Worm (Caenorhabditis elegans) whole organism, late embryonic: ENCODE data around the gene ndx-6.

Experiments
- C08G9.2 ChIP-seq: sonication (generic microtip); optimal IDR thresholded peaks from 2 replicates; lab custom pipeline; 2016; ENCODE audit warnings: mild to moderate bottlenecking, missing genetic modification characterization, moderate library complexity, missing compliant biosample characterization
- F13H6.1 ChIP-seq: sonication (generic microtip); optimal IDR thresholded peaks from 2 replicates; lab custom pipeline; 2016; ENCODE audit warnings: missing genetic modification characterization, missing compliant biosample characterization
- Y22D7AL.16 ChIP-seq: sonication (generic microtip); optimal IDR thresholded peaks from 2 replicates; lab custom pipeline; 2016; ENCODE audit warnings: missing genetic modification characterization, missing compliant biosample characterization
- ama-1 ChIP-seq: fragments of 150-350 bp; optimal IDR thresholded peaks from 2 replicates; lab custom pipeline; 2014
- ceh-19 ChIP-seq: fragments of 200-800 bp; sonication (Bioruptor generic); optimal IDR thresholded peaks from 2 replicates; lab custom pipeline; 2018; ENCODE audit warnings: mild to moderate bottlenecking, missing genetic modification characterization, missing compliant biosample characterization
- ceh-2 ChIP-seq: sonication (generic microtip); optimal IDR thresholded peaks from 2 replicates; lab custom pipeline; 2016; ENCODE audit warnings: missing genotype, missing genetic modification characterization, missing compliant biosample characterization
- ceh-22 ChIP-seq: sonication (generic microtip); optimal IDR thresholded peaks from 2 replicates; lab custom pipeline; 2017; ENCODE audit warnings: missing biosample characterization, missing genetic modification characterization
- ceh-6 ChIP-seq: fragments of 200-800 bp; sonication (Bioruptor generic); optimal IDR thresholded peaks from 2 replicates; lab custom pipeline; 2018; ENCODE audit warnings: mild to moderate bottlenecking, missing genetic modification characterization, missing compliant biosample characterization
- ceh-9 ChIP-seq: sonication (generic microtip); optimal IDR thresholded peaks from 2 replicates; lab custom pipeline; 2016; ENCODE audit warnings: mild to moderate bottlenecking, missing genetic modification characterization, inconsistent platforms, missing compliant biosample characterization
- elt-2 ChIP-seq: sonication (generic microtip); optimal IDR thresholded peaks from 2 replicates; lab custom pipeline; 2016; ENCODE audit warnings: missing genetic modification reagents, missing genetic modification characterization, missing compliant biosample characterization
- fkh-10 ChIP-seq: fragments of 150-350 bp; optimal IDR thresholded peaks from 2 replicates; lab custom pipeline; 2014; ENCODE audit warnings: missing biosample characterization, missing genetic modification reagents, missing genetic modification characterization
- gmeb-2 ChIP-seq: sonication (generic microtip); optimal IDR thresholded peaks from 2 replicates; lab custom pipeline; 2016; ENCODE audit warnings: missing genetic modification characterization, inconsistent platforms, missing compliant biosample characterization
- hlh-30 ChIP-seq: sonication (generic microtip); optimal IDR thresholded peaks from 2 replicates; lab custom pipeline; 2017; ENCODE audit warnings: antibody characterized with exemption, missing genetic modification characterization, missing compliant biosample characterization; ENCODE audit not compliant: insufficient read depth
- hlh-6 ChIP-seq: sonication (generic microtip); optimal IDR thresholded peaks from 2 replicates; lab custom pipeline; 2016; ENCODE audit warnings: missing genotype, missing genetic modification characterization, missing compliant biosample characterization
- hlh-8 ChIP-seq: sonication (generic microtip); optimal IDR thresholded peaks from 2 replicates; lab custom pipeline; 2016; ENCODE audit warnings: missing genotype, missing genetic modification characterization, missing compliant biosample characterization
- nfya-1 ChIP-seq: sonication (generic microtip); optimal IDR thresholded peaks from 2 replicates; lab custom pipeline; 2017; ENCODE audit warnings: missing genetic modification characterization, mild to moderate bottlenecking, missing compliant biosample characterization, antibody characterized with exemption, moderate library complexity
- npax-4 ChIP-seq: sonication (generic microtip); optimal IDR thresholded peaks from 2 replicates; lab custom pipeline; 2016; ENCODE audit warnings: missing genetic modification characterization, missing compliant biosample characterization
- odd-2 ChIP-seq: sonication (generic microtip); optimal IDR thresholded peaks from 2 replicates; lab custom pipeline; 2017; ENCODE audit warnings: antibody characterized with exemption, mild to moderate bottlenecking, missing genetic modification characterization, missing compliant biosample characterization
- pat-9 ChIP-seq: fragments of 200-800 bp; sonication (Bioruptor generic); optimal IDR thresholded peaks from 2 replicates; lab custom pipeline; 2018; ENCODE audit warnings: mild to moderate bottlenecking, missing genetic modification characterization, moderate library complexity, missing compliant biosample characterization
- pax-1 ChIP-seq: fragments of 150-350 bp; optimal IDR thresholded peaks from 2 replicates; lab custom pipeline; 2014; ENCODE audit warnings: missing biosample characterization, missing genetic modification characterization
- pha-2 ChIP-seq: sonication (generic microtip); optimal IDR thresholded peaks from 2 replicates; lab custom pipeline; 2017; ENCODE audit warnings: mild to moderate bottlenecking, missing genetic modification characterization, missing compliant biosample characterization
- pha-4 ChIP-seq: fragments of 150-350 bp; optimal IDR thresholded peaks from 2 replicates; lab custom pipeline; 2018; ENCODE audit warnings: missing biosample characterization, missing genetic modification reagents, missing genetic modification characterization
- pqm-1 ChIP-seq: sonication (generic microtip); optimal IDR thresholded peaks from 2 replicates; lab custom pipeline; 2016; ENCODE audit warnings: missing genetic modification characterization, missing compliant biosample characterization
- pros-1 ChIP-seq: fragments of 150-350 bp; optimal IDR thresholded peaks from 2 replicates; lab custom pipeline; 2014; ENCODE audit warnings: missing biosample characterization, missing genetic modification reagents, missing genetic modification characterization
- rnt-1 ChIP-seq: sonication (generic microtip); optimal IDR thresholded peaks from 2 replicates; lab custom pipeline; 2016; ENCODE audit warnings: missing genetic modification characterization, missing compliant biosample characterization
- sox-2 ChIP-seq: fragments of 200-800 bp; sonication (Bioruptor generic); IDR thresholded peaks from 2 replicates; pipeline ENCODE4 v1.3.6; 2022; ENCODE audit warnings: missing genetic modification reagents, missing genetic modification characterization, missing compliant biosample characterization
- tbx-2 ChIP-seq: sonication (generic microtip); optimal IDR thresholded peaks from 2 replicates; lab custom pipeline; 2016; ENCODE audit warnings: missing genetic modification characterization, missing compliant biosample characterization
- unc-42 ChIP-seq: sonication (generic microtip); optimal IDR thresholded peaks from 2 replicates; lab custom pipeline; 2016; ENCODE audit warnings: missing genotype, missing genetic modification characterization, missing compliant biosample characterization
- ztf-16 ChIP-seq: sonication (generic microtip); optimal IDR thresholded peaks from 2 replicates; lab custom pipeline; 2017; ENCODE audit warnings: missing genetic modification characterization, missing compliant biosample characterization

The ndx-6 gene

ce11 chrII:5341573-5341972 lies 48.1 kb downstream of the ndx-6 start:
- TF ChIP-seq rnt-1 (tag; lab: Kevin White, UChicago) (no peak), C08G9.2 (tag; lab: Kevin White, UChicago) (no peak), pha-2 (tag; lab: Kevin White, UChicago) (no peak), npax-4 (no peak), unc-42 (tag; lab: Kevin White, UChicago) (no peak), pros-1 (tag; lab: Kevin White, UChicago) (no peak), pat-9 (no peak), pqm-1 (tag; lab: Kevin White, UChicago) (no peak), sox-2 (GFP tag; lab: Robert Waterston, UW) (no peak), hlh-8 (tag; lab: Kevin White, UChicago) (no peak), pha-4 (tag; lab: Kevin White, UChicago) (no peak), tbx-2 (no peak)
- TF ChIP-seq, all 69 proteins: peak for 0

ce11 chrII:5340672-5341568 lies 48.8 kb downstream of the ndx-6 start:
- TF ChIP-seq gmeb-2 (tag; lab: Kevin White, UChicago) (peak; percentile 19), nfya-1 (tag; lab: Kevin White, UChicago) (no peak), ceh-6 (GFP tag; lab: Kevin White, UChicago) (no peak), ama-1 (lab: Kevin White, UChicago) (no peak), pax-1 (no peak), hlh-30 (no peak), F13H6.1 (no peak)

DNA sequence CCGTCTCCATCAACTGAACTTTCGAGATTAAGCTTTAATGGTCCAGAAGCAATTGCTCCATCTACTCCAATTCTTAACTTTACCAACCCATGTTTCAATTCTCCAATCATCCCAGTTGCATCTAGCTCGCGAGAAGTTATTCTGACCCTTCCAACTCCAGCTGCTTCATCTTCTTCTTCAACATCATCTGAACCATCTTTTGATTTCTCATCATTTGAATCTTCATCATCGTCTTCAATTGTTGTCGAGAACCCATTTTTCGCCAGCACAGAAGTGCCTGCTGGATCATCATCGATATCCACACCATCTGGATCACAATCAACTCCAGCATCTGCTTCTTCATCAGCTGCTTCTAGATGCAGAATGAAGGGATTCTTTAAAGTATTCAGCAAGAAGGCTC lies 50.1 kb downstream of the ndx-6 start:
- TF ChIP-seq ceh-22 (tag; lab: Kevin White, UChicago) (no peak), Y22D7AL.16 (no peak), ztf-16 (tag; lab: Kevin White, UChicago) (no peak), hlh-6 (no peak), C08G9.2 (tag; lab: Kevin White, UChicago) (no peak), sox-2 (GFP tag; lab: Robert Waterston, UW) (no peak), elt-2 (tag; lab: Kevin White, UChicago) (no peak), odd-2 (no peak), pqm-1 (tag; lab: Kevin White, UChicago) (no peak), fkh-10 (GFP tag; lab: Kevin White, UChicago) (no peak), pax-1 (no peak), ceh-19 (GFP tag; lab: Kevin White, UChicago) (no peak), ceh-9 (tag; lab: Kevin White, UChicago) (no peak), ceh-2 (no peak)
- TF ChIP-seq, all 69 proteins: peak for 0
